Fruit fly (Drosophila melanogaster): ENCODE results near the gene CG12155.
A peak's percentile ranks its signal among the peaks of the same experiment; 100 is the strongest.

CG12155 gene

DNA sequence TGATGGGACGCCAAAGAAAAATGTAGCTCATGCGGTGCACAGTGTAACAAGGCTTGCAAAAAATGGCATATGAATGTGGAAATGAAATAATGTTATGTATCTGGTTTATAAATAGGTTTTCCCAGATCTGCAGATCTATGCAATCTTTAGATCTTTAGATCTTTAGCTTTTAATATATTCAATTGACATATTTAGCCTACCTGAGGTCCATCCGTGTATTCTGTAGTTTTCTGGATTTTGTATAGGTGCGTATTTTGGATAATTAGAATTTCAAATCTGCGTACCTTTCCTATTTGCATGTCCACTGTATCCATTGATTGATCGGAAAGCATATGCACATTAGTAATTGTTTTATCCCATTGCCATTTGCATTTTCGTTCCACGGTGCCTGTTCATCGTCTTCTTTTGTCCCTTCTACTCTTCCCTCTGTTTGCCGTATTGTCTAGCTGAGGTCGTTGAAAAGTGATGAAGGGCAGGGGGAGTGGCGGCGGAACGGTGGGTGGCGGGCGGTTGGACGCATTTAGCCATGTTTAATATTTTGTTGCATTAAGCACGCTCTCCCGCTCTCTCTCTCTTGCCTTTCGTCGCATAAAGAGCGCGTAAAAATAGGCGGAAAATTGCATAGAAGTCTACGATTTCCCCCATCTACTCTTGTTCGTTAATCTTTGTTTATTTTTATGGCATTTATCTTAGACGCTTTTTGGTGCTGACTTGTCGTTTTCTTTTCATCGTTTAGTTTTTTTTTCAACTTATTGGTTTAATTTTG, 19.4 kb upstream of the CG12155 start, which contains the start of gene CHES-1-like:
Gene CHES-1-like, minus strand, starts transcription at position 444 of the 766 bp plus-strand sequence.
- peak; percentile 79 for TF ChIP-seq CG13123 (GFP tag; optimal IDR thresholded peaks at IDR 0.05)
- peak; percentile 87 for TF ChIP-seq Chrac-16 (GFP tag; optimal IDR thresholded peaks at IDR 0.05)
- TF ChIP-seq CG15601 (tag; optimal IDR thresholded peaks at IDR 0.05), result peak; percentile 84
- TF ChIP-seq CG1832 (GFP tag; optimal IDR thresholded peaks at IDR 0.05), result no peak
- peak; percentile 81 for TF ChIP-seq D19B (GFP tag; optimal IDR thresholded peaks at IDR 0.05)
- peak; percentile 67 for TF ChIP-seq wdn (GFP tag; IDR thresholded peaks at IDR 0.05)
- TF ChIP-seq CG34224 (GFP tag; IDR thresholded peaks at IDR 0.05; ENCODE audit: partially characterized antibody), result no peak
- TF ChIP-seq bsh (GFP tag; optimal IDR thresholded peaks at IDR 0.05), result peak; percentile 84 to 87
- no peak for TF ChIP-seq GATAe (GFP tag; conservative IDR thresholded peaks at IDR 0.05)
- TF ChIP-seq Hr51 (GFP tag; optimal IDR thresholded peaks at IDR 0.05), result peak; percentile 77 to 95
- TF ChIP-seq Doc2 (GFP tag; IDR thresholded peaks at IDR 0.05), result peak; percentile 62; the same call in 1 of the 2 replicates
- TF ChIP-seq mld (GFP tag; IDR thresholded peaks at IDR 0.05; ENCODE audit: partially characterized antibody), result no peak
- no peak for TF ChIP-seq MTF-1 (GFP tag; optimal IDR thresholded peaks at IDR 0.05; ENCODE audit: borderline replicate concordance)
- TF ChIP-seq CG14710 (tag; optimal IDR thresholded peaks at IDR 0.05), result peak; percentile 84
- peak; percentile 95 for TF ChIP-seq CG30403 (GFP tag; optimal IDR thresholded peaks at IDR 0.05)
- TF ChIP-seq CG7271 (tag; optimal IDR thresholded peaks at IDR 0.05), result no peak
- peak; percentile 81 for TF ChIP-seq CG9876 (GFP tag; optimal IDR thresholded peaks at IDR 0.05)
- TF ChIP-seq Dfd (GFP tag; optimal IDR thresholded peaks at IDR 0.05), result peak in 1 of 2 experiments; percentile 68
- 0 out of 2 replicates have a peak, but pooled peaks have one; percentile 40 for TF ChIP-seq cas (GFP tag; IDR thresholded peaks at IDR 0.05)
- TF ChIP-seq CG13296 (GFP tag; optimal IDR thresholded peaks at IDR 0.05), result peak; percentile 88
- TF ChIP-seq CG8478 (optimal IDR thresholded peaks at IDR 0.05), result no peak
- TF ChIP-seq CG2889 (GFP tag; IDR thresholded peaks at IDR 0.05), result 0 out of 3 replicates have a peak, but pooled peaks have one; percentile 66
- peak; percentile 92 for TF ChIP-seq Asciz (GFP tag; optimal IDR thresholded peaks at IDR 0.05)
- peak; percentile 84 for TF ChIP-seq eyg (GFP tag; optimal IDR thresholded peaks at IDR 0.05)
- TF ChIP-seq CG4424 (GFP tag; optimal IDR thresholded peaks at IDR 0.05), result peak; percentile 92
- no peak for TF ChIP-seq Dp (GFP tag; optimal IDR thresholded peaks at IDR 0.05)
- peak; percentile 88 for TF ChIP-seq az2 (GFP tag; optimal IDR thresholded peaks at IDR 0.05)
- TF ChIP-seq CG15011 (GFP tag; optimal IDR thresholded peaks at IDR 0.05), result peak; percentile 85
- TF ChIP-seq slbo (GFP tag; IDR thresholded peaks at IDR 0.05), result peak; percentile 83
- TF ChIP-seq Dad (GFP tag; optimal IDR thresholded peaks at IDR 0.05), result peak; percentile 85
- no peak for TF ChIP-seq gt (GFP tag; IDR thresholded peaks at IDR 0.05)
- peak; percentile 89 for TF ChIP-seq CG30431 (GFP tag; optimal IDR thresholded peaks at IDR 0.05)
- TF ChIP-seq Tbp (GFP tag; optimal IDR thresholded peaks at IDR 0.05), result no peak
- peak; percentile 82 for TF ChIP-seq repo (GFP tag; optimal IDR thresholded peaks at IDR 0.05)
- peak; percentile 93 for TF ChIP-seq ind (GFP tag; optimal IDR thresholded peaks at IDR 0.05)
- peak; percentile 91 for TF ChIP-seq CG1529 (GFP tag; optimal IDR thresholded peaks at IDR 0.05)
- peak; percentile 77 for TF ChIP-seq CG1792 (GFP tag; optimal IDR thresholded peaks at IDR 0.05)
- TF ChIP-seq CG15479 (GFP tag; optimal IDR thresholded peaks at IDR 0.05), result no peak
- peak; percentile 93 for TF ChIP-seq Bteb2 (GFP tag; optimal IDR thresholded peaks at IDR 0.05)
- TF ChIP-seq tup (GFP tag; optimal IDR thresholded peaks at IDR 0.05), result peak; percentile 52
- TF ChIP-seq CG12104 (GFP tag; optimal IDR thresholded peaks at IDR 0.05), result peak; percentile 85
- peak; percentile 92 for TF ChIP-seq grau (tag; optimal IDR thresholded peaks at IDR 0.05)
- TF ChIP-seq row (GFP tag; IDR thresholded peaks at IDR 0.05), result peak; percentile 89
- peak; percentile 60; the same call in 1 of the 2 replicates for TF ChIP-seq sim (GFP tag; IDR thresholded peaks at IDR 0.05)
- peak; percentile 90 for TF ChIP-seq Hr3 (GFP tag; optimal IDR thresholded peaks at IDR 0.05)
- peak; percentile 82 for TF ChIP-seq ttk (GFP tag; IDR thresholded peaks at IDR 0.05)
- TF ChIP-seq dpn (GFP tag; optimal IDR thresholded peaks at IDR 0.05), result peak; percentile 91 to 93
- peak; percentile 70 for TF ChIP-seq Fer3 (tag; optimal IDR thresholded peaks at IDR 0.05)
- TF ChIP-seq Dip3 (GFP tag; optimal IDR thresholded peaks at IDR 0.05), result peak; percentile 74

All from whole organism, embryonic.